Fruit fly (Drosophila melanogaster) whole organism, embryonic: ENCODE data around the gene CG4896.

Experiments used
- ATbp ChIP-seq: fragments of 200-800 bp; sonication (Bioruptor generic); optimal IDR thresholded peaks from 2 replicates; lab custom pipeline; 2017; ENCODE audit warnings: missing biosample characterization, mild to moderate bottlenecking, missing genetic modification characterization, missing genetic modification reagents
- CG10543 ChIP-seq: fragments of 200-800 bp; sonication (Bioruptor generic); optimal IDR thresholded peaks from 3 replicates; lab custom pipeline; 2017; ENCODE audit warnings: missing biosample characterization, mild to moderate bottlenecking, missing genetic modification characterization, moderate library complexity
- CG10654 ChIP-seq: fragments of 200-800 bp; sonication (Bioruptor generic); optimal IDR thresholded peaks from 2 replicates; lab custom pipeline; 2016; ENCODE audit warnings: missing biosample characterization, missing genetic modification characterization
- CG11398 ChIP-seq: fragments of 200-800 bp; sonication (Bioruptor generic); optimal IDR thresholded peaks from 2 replicates; lab custom pipeline; 2016; ENCODE audit warnings: missing biosample characterization, missing genetic modification characterization
- CG11504 ChIP-seq: fragments of 200-800 bp; sonication (Bioruptor generic); optimal IDR thresholded peaks from 3 replicates; lab custom pipeline; 2019; ENCODE audit warnings: missing biosample characterization, mild to moderate bottlenecking, missing genetic modification characterization, moderate library complexity
- CG13287 ChIP-seq: fragments of 200-800 bp; sonication (Bioruptor generic); IDR thresholded peaks from 2 replicates; pipeline ENCODE4 v1.3.6; 2022; ENCODE audit warnings: missing biosample characterization, missing genetic modification characterization; ENCODE audit not compliant: partially characterized antibody
- CG15514 ChIP-seq: fragments of 200-800 bp; sonication (Bioruptor generic); optimal IDR thresholded peaks from 3 replicates; lab custom pipeline; 2017; ENCODE audit warnings: missing biosample characterization, missing genetic modification characterization, mild to moderate bottlenecking, moderate library complexity, missing genetic modification reagents
- CG15601 ChIP-seq: fragments of 200-800 bp; sonication (Bioruptor generic); optimal IDR thresholded peaks from 3 replicates; lab custom pipeline; 2019; ENCODE audit warnings: missing biosample characterization, mild to moderate bottlenecking, missing genetic modification characterization, moderate library complexity
- CG16815 ChIP-seq: fragments of 200-800 bp; sonication (Bioruptor generic); optimal IDR thresholded peaks from 3 replicates; lab custom pipeline; 2017; ENCODE audit warnings: missing biosample characterization, mild to moderate bottlenecking, missing genetic modification characterization
- CG17361 ChIP-seq: fragments of 200-800 bp; sonication (Bioruptor generic); IDR thresholded peaks from 3 replicates; pipeline ENCODE4 v1.3.6; 2022; ENCODE audit warnings: missing biosample characterization, missing genetic modification characterization
- CG17385 ChIP-seq: fragments of 200-800 bp; sonication (Bioruptor generic); optimal IDR thresholded peaks from 3 replicates; lab custom pipeline; 2018; ENCODE audit warnings: missing biosample characterization, mild to moderate bottlenecking, missing genetic modification characterization
- CG18011 ChIP-seq: fragments of 200-800 bp; sonication (Bioruptor generic); optimal IDR thresholded peaks from 2 replicates; lab custom pipeline; 2017; ENCODE audit warnings: missing biosample characterization, missing genetic modification characterization, mild to moderate bottlenecking, moderate library complexity, missing genotype
- CG2889 ChIP-seq: fragments of 200-800 bp; sonication (Bioruptor generic); IDR thresholded peaks from 3 replicates; pipeline ENCODE4 v1.3.6; 2022; ENCODE audit warnings: missing biosample characterization, missing genetic modification characterization
- CG30020 ChIP-seq: fragments of 200-800 bp; optimal IDR thresholded peaks from 2 replicates; lab custom pipeline; 2019; ENCODE audit warnings: missing biosample characterization, mild to moderate bottlenecking, missing genetic modification characterization, moderate library complexity
- CG31388 ChIP-seq: fragments of 200-800 bp; sonication (Bioruptor generic); optimal IDR thresholded peaks from 2 replicates; lab custom pipeline; 2016; ENCODE audit warnings: missing biosample characterization, missing genetic modification characterization
- CG3281 ChIP-seq: fragments of 200-800 bp; sonication (Bioruptor generic); optimal IDR thresholded peaks from 3 replicates; lab custom pipeline; 2017; ENCODE audit warnings: missing biosample characterization, mild to moderate bottlenecking, missing genetic modification characterization
- CG4730 ChIP-seq: fragments of 200-800 bp; sonication (Bioruptor generic); IDR thresholded peaks from 2 replicates; pipeline ENCODE4 v1.3.6; 2022; ENCODE audit warnings: missing biosample characterization, missing genetic modification characterization
- CG6683 ChIP-seq: fragments of 200-800 bp; sonication (Bioruptor generic); optimal IDR thresholded peaks from 2 replicates; lab custom pipeline; 2017; ENCODE audit warnings: missing biosample characterization, mild to moderate bottlenecking, missing genetic modification characterization, missing genetic modification reagents
- CG7357 ChIP-seq: fragments of 200-800 bp; sonication (Bioruptor generic); IDR thresholded peaks from 3 replicates; pipeline ENCODE4 v1.3.6; 2022; ENCODE audit warnings: missing biosample characterization, missing genetic modification characterization
- CG7987 ChIP-seq: fragments of 200-800 bp; sonication (Bioruptor generic); optimal IDR thresholded peaks from 2 replicates; lab custom pipeline; 2018; ENCODE audit warnings: missing biosample characterization, mild to moderate bottlenecking, missing genetic modification characterization, moderate library complexity
- CG9215 ChIP-seq: fragments of 200-800 bp; sonication (Bioruptor generic); IDR thresholded peaks from 2 replicates; pipeline ENCODE4 v1.3.6; 2022; ENCODE audit warnings: missing biosample characterization, missing genetic modification characterization
- Dbx ChIP-seq: fragments of 200-800 bp; sonication (Bioruptor generic); IDR thresholded peaks from 3 replicates; pipeline ENCODE4 v1.3.6; 2022; ENCODE audit warnings: missing biosample characterization, missing genetic modification characterization
- E2f2 ChIP-seq: fragments of 200-800 bp; sonication (Bioruptor generic); IDR thresholded peaks from 2 replicates; pipeline ENCODE4 v1.3.6; 2022; ENCODE audit warnings: missing biosample characterization, missing genetic modification characterization
- Elba2 ChIP-seq: fragments of 200-800 bp; sonication (Bioruptor generic); optimal IDR thresholded peaks from 3 replicates; lab custom pipeline; 2016; ENCODE audit warnings: missing biosample characterization, missing genetic modification characterization
- Fer3 ChIP-seq: fragments of 200-800 bp; sonication (Bioruptor generic); optimal IDR thresholded peaks from 2 replicates; lab custom pipeline; 2018; ENCODE audit warnings: missing biosample characterization, mild to moderate bottlenecking, missing genetic modification characterization, moderate library complexity
- HmgZ ChIP-seq: fragments of 200-800 bp; sonication (Bioruptor generic); optimal IDR thresholded peaks from 2 replicates; lab custom pipeline; 2018; ENCODE audit warnings: missing biosample characterization, mild to moderate bottlenecking, missing genetic modification characterization
- Hmx ChIP-seq: fragments of 200-800 bp; sonication (Bioruptor generic); optimal IDR thresholded peaks from 2 replicates; lab custom pipeline; 2016; ENCODE audit warnings: missing biosample characterization, missing genetic modification characterization
- Kr ChIP-seq: fragments of 200-800 bp; sonication (Bioruptor generic); optimal IDR thresholded peaks from 2 replicates; lab custom pipeline; 2017; ENCODE audit warnings: missing biosample characterization, mild to moderate bottlenecking, missing genetic modification characterization
- Rx ChIP-seq: fragments of 200-800 bp; sonication (Bioruptor generic); IDR thresholded peaks from 2 replicates; pipeline ENCODE4 v1.3.6; 2022; ENCODE audit warnings: missing biosample characterization, missing genetic modification characterization
- TFAM ChIP-seq: fragments of 200-800 bp; sonication (Bioruptor generic); optimal IDR thresholded peaks from 2 replicates; lab custom pipeline; 2017; ENCODE audit warnings: missing biosample characterization, missing genetic modification characterization, inconsistent platforms
- Taf1 ChIP-seq: fragments of 200-800 bp; sonication (Bioruptor generic); IDR thresholded peaks from 2 replicates; pipeline ENCODE4 v1.3.6; 2022; ENCODE audit warnings: missing biosample characterization, missing genetic modification characterization
- bcd ChIP-seq: fragments of 200-800 bp; sonication (Bioruptor generic); optimal IDR thresholded peaks from 2 replicates; lab custom pipeline; 2017; ENCODE audit warnings: missing biosample characterization, mild to moderate bottlenecking, missing genetic modification characterization
- chm ChIP-seq: fragments of 200-800 bp; sonication (Bioruptor generic); IDR thresholded peaks from 2 replicates; pipeline ENCODE4 v1.3.6; 2022; ENCODE audit warnings: missing biosample characterization, missing genetic modification characterization
- croc ChIP-seq: fragments of 200-800 bp; sonication (Bioruptor generic); conservative IDR thresholded peaks from 3 replicates; pipeline ENCODE4 v1.3.6; 2022; ENCODE audit warnings: missing biosample characterization, missing genetic modification characterization
- da ChIP-seq: fragments of 200-800 bp; sonication (Bioruptor generic); optimal IDR thresholded peaks from 2 replicates; lab custom pipeline; 2016; ENCODE audit warnings: missing biosample characterization, missing genetic modification characterization
- dati ChIP-seq: fragments of 200-800 bp; sonication (Bioruptor generic); IDR thresholded peaks from 2 replicates; pipeline ENCODE4 v1.3.6; 2022; ENCODE audit warnings: missing biosample characterization, missing genetic modification characterization
- ewg ChIP-seq: fragments of 200-800 bp; sonication (Bioruptor generic); optimal IDR thresholded peaks from 3 replicates; lab custom pipeline; 2017; ENCODE audit warnings: mild to moderate bottlenecking, missing biosample characterization, missing genetic modification reagents, missing genetic modification characterization
- gro ChIP-seq: fragments of 200-800 bp; sonication (Bioruptor generic); optimal IDR thresholded peaks from 2 replicates; lab custom pipeline; 2016; ENCODE audit warnings: missing biosample characterization, missing genetic modification characterization
- kay ChIP-seq: fragments of 200-800 bp; sonication (Bioruptor generic); optimal IDR thresholded peaks from 2 replicates; lab custom pipeline; 2016; ENCODE audit warnings: missing biosample characterization, missing genetic modification characterization
- ken ChIP-seq: fragments of 200-800 bp; sonication (Bioruptor generic); IDR thresholded peaks from 3 replicates; pipeline ENCODE4 v1.3.6; 2022; ENCODE audit warnings: missing biosample characterization, missing genetic modification characterization
- lbe ChIP-seq: fragments of 200-800 bp; sonication (Bioruptor generic); optimal IDR thresholded peaks from 2 replicates; lab custom pipeline; 2016; ENCODE audit warnings: missing biosample characterization, mild to moderate bottlenecking, missing genetic modification characterization
- lilli ChIP-seq: fragments of 200-800 bp; sonication (Bioruptor generic); optimal IDR thresholded peaks from 3 replicates; lab custom pipeline; 2016; ENCODE audit warnings: missing biosample characterization, missing genetic modification characterization
- peb ChIP-seq: fragments of 200-800 bp; sonication (Bioruptor generic); IDR thresholded peaks from 2 replicates; pipeline ENCODE4 v1.3.6; 2022; ENCODE audit warnings: missing biosample characterization, missing genetic modification characterization
- pho ChIP-seq: fragments of 200-800 bp; sonication (Bioruptor generic); optimal IDR thresholded peaks from 2 replicates; lab custom pipeline; 2016; ENCODE audit warnings: missing biosample characterization, missing genetic modification characterization
- ranshi ChIP-seq: fragments of 200-800 bp; sonication (Bioruptor generic); IDR thresholded peaks from 2 replicates; pipeline ENCODE4 v1.3.6; 2022; ENCODE audit warnings: missing biosample characterization, missing genetic modification characterization
- sens ChIP-seq: fragments of 200-800 bp; sonication (Bioruptor generic); peaks from one replicate; lab custom pipeline; 2016; ENCODE audit warnings: missing biosample characterization, missing genetic modification characterization
- tna ChIP-seq: fragments of 200-800 bp; sonication (Bioruptor generic); IDR thresholded peaks from 2 replicates; pipeline ENCODE4 v1.3.6; 2022; ENCODE audit warnings: missing biosample characterization, missing genetic modification characterization; ENCODE audit not compliant: partially characterized antibody
- trh ChIP-seq: fragments of 200-800 bp; sonication (Bioruptor generic); optimal IDR thresholded peaks from 2 replicates; lab custom pipeline; 2016; ENCODE audit warnings: missing biosample characterization, missing genetic modification characterization
- wek ChIP-seq: fragments of 200-800 bp; sonication (Bioruptor generic); optimal IDR thresholded peaks from 3 replicates; lab custom pipeline; 2018; ENCODE audit warnings: missing biosample characterization, mild to moderate bottlenecking, missing genetic modification characterization, moderate library complexity
- wor ChIP-seq: fragments of 200-800 bp; sonication (Bioruptor generic); IDR thresholded peaks from 2 replicates; pipeline ENCODE4 v1.3.6; 2022; ENCODE audit warnings: missing biosample characterization, missing genetic modification characterization
- zfh1 ChIP-seq: fragments of 200-800 bp; sonication (Bioruptor generic); IDR thresholded peaks from 3 replicates; pipeline ENCODE4 v1.3.6; 2022; ENCODE audit warnings: missing biosample characterization, missing genetic modification characterization

Gene CG4896

DNA sequence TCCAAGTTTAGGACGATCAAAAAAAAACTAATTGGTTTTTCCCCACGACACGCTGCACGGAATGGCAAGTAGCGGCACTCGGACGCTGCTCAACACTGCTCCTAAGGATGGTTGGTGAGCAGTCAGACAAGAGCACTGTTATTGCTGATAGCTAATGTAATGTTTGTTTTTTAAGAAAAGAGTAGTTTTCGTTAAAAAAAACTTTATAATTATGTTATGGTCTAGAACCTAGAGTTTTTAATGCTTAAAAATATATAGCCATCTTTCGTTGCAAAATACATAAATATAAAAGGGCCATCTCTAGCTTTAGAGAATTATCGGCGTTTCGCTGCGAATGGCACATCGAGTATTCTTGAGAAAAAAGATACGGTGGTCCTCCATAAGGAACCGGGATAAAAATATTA is 4.8 kb upstream of the CG4896 start, which contains the start of the genes Charon and CG4887 (continued):
- TF ChIP-seq ranshi (peak; percentile 80; the same call in 1 of the 2 replicates), Fer3 (peak; percentile 82), Hmx (GFP tag; lab: Kevin White, UChicago) (peak; percentile 53), gro (GFP tag; lab: Kevin White, UChicago) (peak; percentile 83), kay (GFP tag; lab: Kevin White, UChicago) (peak; percentile 70), wek (GFP tag; lab: Kevin White, UChicago) (no peak), CG10654 (GFP tag; lab: Kevin White, UChicago) (peak; percentile 85), trh (peak; percentile 73), peb (GFP tag; lab: Robert Waterston, UW) (peak; percentile 60), CG18011 (GFP tag; lab: Kevin White, UChicago) (peak; percentile 77), CG31388 (GFP tag; lab: Kevin White, UChicago) (peak; percentile 57), da (GFP tag; lab: Kevin White, UChicago) (peak; percentile 40), Kr (GFP tag; lab: Kevin White, UChicago) (no peak), lbe (no peak), lilli (peak; percentile 93), CG15514 (GFP tag; lab: Kevin White, UChicago) (peak; percentile 79), CG13287 (GFP tag; lab: Robert Waterston, UW) (peak; percentile 80), tna (GFP tag; lab: Robert Waterston, UW) (no peak), ATbp (GFP tag; lab: Kevin White, UChicago) (peak; percentile 41), TFAM (GFP tag; lab: Kevin White, UChicago) (peak; percentile 8), CG11398 (GFP tag; lab: Kevin White, UChicago) (peak; percentile 67), CG17361 (GFP tag; lab: Robert Waterston, UW) (no peak; the same call in 2 of the 3 replicates), bcd (GFP tag; lab: Kevin White, UChicago) (peak; percentile 73), CG4730 (GFP tag; lab: Robert Waterston, UW) (peak; percentile 64), CG2889 (GFP tag; lab: Robert Waterston, UW) (peak; percentile 68), E2f2 (peak; percentile 65; the same call in 1 of the 2 replicates), Dbx (GFP tag; lab: Robert Waterston, UW) (peak; percentile 89), CG10543 (GFP tag; lab: Kevin White, UChicago) (peak; percentile 88), CG16815 (GFP tag; lab: Kevin White, UChicago) (peak; percentile 61), wor (GFP tag; lab: Robert Waterston, UW) (peak; percentile 57; the same call in 1 of the 2 replicates), CG9215 (GFP tag; lab: Robert Waterston, UW) (peak; percentile 88), HmgZ (tag; lab: Kevin White, UChicago) (peak; percentile 89), Rx (peak; percentile 61), CG11504 (no peak), Elba2 (GFP tag; lab: Kevin White, UChicago) (peak; percentile 87), CG3281 (GFP tag; lab: Kevin White, UChicago) (peak; percentile 80), CG30020 (tag; lab: Kevin White, UChicago) (no peak), ken (GFP tag; lab: Robert Waterston, UW) (peak; percentile 77), CG6683 (GFP tag; lab: Kevin White, UChicago) (peak; percentile 66), CG7357 (peak; percentile 57; the same call in 2 of the 3 replicates), CG7987 (GFP tag; lab: Kevin White, UChicago) (peak; percentile 35), CG17385 (GFP tag; lab: Kevin White, UChicago) (peak; percentile 80), Taf1 (GFP tag; lab: Robert Waterston, UW) (peak; percentile 65; the same call in 1 of the 2 replicates), sens (GFP tag; lab: Kevin White, UChicago) (peak; percentile 97), chm (peak; percentile 61; the same call in 1 of the 2 replicates), croc (GFP tag; lab: Robert Waterston, UW) (peak; percentile 76), CG15601 (tag; lab: Kevin White, UChicago) (peak; percentile 83), pho (GFP tag; lab: Kevin White, UChicago) (peak; percentile 89), dati (no peak), zfh1 (GFP tag; lab: Robert Waterston, UW) (peak; percentile 77), ewg (GFP tag; lab: Kevin White, UChicago) (peak; percentile 61)
